Fruit fly (Drosophila melanogaster) whole organism: ENCODE data around the gene mthl9.

Source experiments
- pan ChIP-seq: fragments of >200 bp; optimal IDR thresholded peaks from 2 replicates; lab custom pipeline; 2017
- psq ChIP-seq: fragments of >200 bp; optimal IDR thresholded peaks from 2 replicates; lab custom pipeline; 2017

DNA sequence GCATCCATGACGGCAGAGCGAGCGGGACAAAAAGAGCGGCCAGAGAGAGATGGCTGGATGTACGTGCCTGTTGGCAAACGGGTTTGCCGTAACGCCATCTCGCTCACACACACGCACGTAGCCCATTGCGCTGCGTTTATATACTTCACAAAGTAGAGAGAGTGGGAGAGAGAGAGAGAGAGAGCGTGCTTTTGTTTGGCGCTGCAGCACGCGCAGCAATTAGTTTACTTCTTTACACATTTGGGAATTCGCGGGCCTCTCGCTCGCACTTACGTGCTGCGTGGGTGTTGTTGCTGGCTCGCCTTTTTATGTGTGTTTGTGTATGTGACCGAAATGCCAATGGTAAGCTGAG, 45.9 kb upstream of the mthl9 start:
- no peak for TF ChIP-seq psq (lab: Kevin White, UChicago)
- no peak for TF ChIP-seq pan (lab: Kevin White, UChicago)
